Fruit fly (Drosophila melanogaster) S2 (cell line): Measurements from ENCODE around the gene hbt.

Source experiments
- CG8478 ChIP-seq: fragments of >200 bp; optimal IDR thresholded peaks from 2 replicates; lab custom pipeline; 2018
- CTCF ChIP-seq, 2 experiments: fragments of >200 bp; optimal IDR thresholded peaks; 2 replicates each; lab custom pipeline; 2018

Gene hbt

dm6 chr2L:13285791-13286190 is 45.1 kb downstream of the hbt start:
- TF ChIP-seq CTCF (optimal IDR thresholded peaks at IDR 0.05; lab: Kevin White, UChicago) = no peak
- no peak for TF ChIP-seq CG8478 (lab: Kevin White, UChicago)

- TF ChIP-seq CG8478 (lab: Kevin White, UChicago) (no peak), CTCF (optimal IDR thresholded peaks at IDR 0.05; lab: Kevin White, UChicago) (no peak)
These were observed 58.4 kb downstream of the hbt start for dm6 chr2L:13272541-13272940.

DNA sequence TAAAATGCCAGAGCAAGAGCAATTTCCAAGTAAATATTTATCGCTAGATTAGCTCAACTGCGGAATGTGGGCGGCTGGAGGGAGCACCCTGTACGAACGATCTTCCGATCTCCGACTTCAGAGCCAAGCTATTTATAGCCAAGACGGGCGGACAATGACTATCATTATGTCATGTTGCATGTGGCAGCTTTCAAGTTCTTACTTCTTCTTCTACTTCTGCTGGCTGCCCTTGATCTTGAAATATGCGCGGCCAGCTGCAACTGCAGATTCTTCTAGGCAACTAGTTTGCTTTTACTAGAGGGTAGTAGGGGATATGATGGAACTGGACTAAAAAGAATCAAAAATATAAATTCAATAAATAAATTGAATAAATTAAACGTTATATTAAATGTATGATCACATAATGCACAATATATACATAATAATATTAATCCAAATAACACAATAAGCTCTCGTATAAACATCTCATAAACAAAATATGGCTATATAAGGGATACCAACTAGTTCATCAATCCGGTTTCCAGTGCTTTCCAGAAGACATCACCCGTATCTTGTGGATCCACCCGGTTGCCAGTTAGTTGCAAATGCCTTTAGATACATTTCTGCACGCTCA is 62.8 kb downstream of the hbt start:
- TF ChIP-seq CTCF (optimal IDR thresholded peaks at IDR 0.05; lab: Kevin White, UChicago) (no peak), CG8478 (lab: Kevin White, UChicago) (no peak)

- TF ChIP-seq CG8478 (lab: Kevin White, UChicago) (no peak), CTCF (optimal IDR thresholded peaks at IDR 0.05; lab: Kevin White, UChicago) (no peak)
These were observed 64.3 kb downstream of the hbt start for dm6 chr2L:13266627-13267026.

- TF ChIP-seq CTCF (optimal IDR thresholded peaks at IDR 0.05; lab: Kevin White, UChicago) = no peak
- TF ChIP-seq CG8478 (lab: Kevin White, UChicago) = no peak
These were observed 65.1 kb downstream of the hbt start, which contains the start of gene CG31848 for dm6 chr2L:13265776-13266175. Gene CG31848 (minus strand): TSS chr2L:13265876.

dm6 chr2L:13260740-13261139 is 70.2 kb downstream of the hbt start, which contains the start of gene CG44085:
Gene CG44085 (plus strand): TSS chr2L:13261008.
- no peak for TF ChIP-seq CG8478 (lab: Kevin White, UChicago)
- TF ChIP-seq CTCF (optimal IDR thresholded peaks at IDR 0.05; lab: Kevin White, UChicago) = no peak

DNA sequence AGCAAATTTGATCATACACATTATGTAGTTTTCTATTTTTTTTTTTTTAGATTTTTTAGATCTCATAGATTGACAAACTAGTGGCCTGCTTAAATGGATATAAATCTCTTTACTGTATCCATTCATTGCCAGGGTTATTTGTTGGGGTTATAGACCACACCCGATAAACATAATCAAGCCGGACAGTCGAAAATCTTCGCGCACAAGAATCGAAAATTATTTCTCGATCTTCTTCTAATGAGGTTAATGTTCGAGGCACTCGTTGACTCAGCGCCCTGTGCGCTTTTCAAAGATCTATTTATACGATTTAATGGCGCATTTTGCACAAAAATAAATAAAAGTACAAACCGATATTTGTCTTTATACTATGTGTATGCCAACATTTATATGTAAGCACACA is 71.3 kb downstream of the hbt start, which contains the start of gene CG31730:
CG31730 (minus strand) TSS at position 101 of the 400 bp plus-strand sequence.
- TF ChIP-seq CTCF (optimal IDR thresholded peaks at IDR 0.05; lab: Kevin White, UChicago) (no peak), CG8478 (lab: Kevin White, UChicago) (no peak)

DNA sequence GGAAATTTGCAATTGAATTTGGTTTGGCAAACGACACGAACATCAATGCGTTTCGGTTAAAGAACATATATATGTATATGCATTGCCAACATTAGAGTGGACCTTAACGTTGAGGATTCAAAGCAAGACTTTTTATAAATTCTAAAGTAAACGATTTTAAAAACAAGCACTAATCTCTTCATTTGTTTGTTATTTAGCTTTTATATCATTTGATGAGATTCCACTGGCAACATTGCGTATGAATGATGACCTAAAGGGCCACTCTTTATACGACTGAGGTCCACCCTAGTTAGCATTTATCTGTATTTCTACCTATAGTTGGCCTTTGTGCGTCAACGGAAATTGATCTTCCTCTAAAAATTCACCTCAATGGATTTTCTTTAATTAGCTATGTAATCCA is 72.2 kb downstream of the hbt start:
- TF ChIP-seq CTCF (optimal IDR thresholded peaks at IDR 0.05; lab: Kevin White, UChicago) (no peak), CG8478 (lab: Kevin White, UChicago) (no peak)

DNA sequence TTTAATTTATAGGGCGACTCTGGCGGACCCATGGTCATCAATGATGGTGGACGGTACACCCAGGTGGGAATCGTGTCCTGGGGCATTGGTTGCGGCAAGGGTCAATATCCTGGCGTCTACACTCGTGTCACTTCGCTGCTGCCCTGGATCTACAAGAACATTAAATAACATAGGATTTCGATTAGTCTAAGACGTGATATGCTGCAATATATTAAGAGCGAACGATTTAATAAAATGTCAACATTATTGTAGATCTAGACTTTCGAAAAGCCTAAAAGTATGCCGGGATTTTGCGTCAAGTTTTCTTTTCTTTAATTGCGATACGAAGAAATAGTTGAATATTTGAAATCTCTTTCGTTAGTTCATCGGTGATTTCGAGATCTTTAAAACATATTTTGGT is 73.7 kb downstream of the hbt start, which contains the start of gene Naa20B:
Naa20B (plus strand) TSS at position 301 of the 400 bp plus-strand sequence.
- TF ChIP-seq CG8478 (lab: Kevin White, UChicago) (no peak), CTCF (optimal IDR thresholded peaks at IDR 0.05; lab: Kevin White, UChicago) (no peak)
